Worm (Caenorhabditis elegans) whole organism, mixed stage, embryonic: ENCODE data around the gene tnt-2.

Experiments used
- ces-1 ChIP-seq: fragments of 150-350 bp; optimal IDR thresholded peaks from 2 replicates; lab custom pipeline; 2014; ENCODE audit warnings: missing biosample characterization, missing genetic modification reagents, missing genetic modification characterization
- flh-1 ChIP-seq: fragments of 200-800 bp; sonication (Bioruptor generic); optimal IDR thresholded peaks from 2 replicates; lab custom pipeline; 2018; ENCODE audit warnings: mild to moderate bottlenecking, missing genetic modification characterization, moderate library complexity, missing compliant biosample characterization
- hlh-1 ChIP-seq: fragments of 150-350 bp; optimal IDR thresholded peaks from 2 replicates; lab custom pipeline; 2014; ENCODE audit warnings: missing biosample characterization, missing genetic modification reagents, missing genetic modification characterization
- lin-13 ChIP-seq: fragments of 150-350 bp; optimal IDR thresholded peaks from 2 replicates; lab custom pipeline; 2014; ENCODE audit warnings: missing biosample characterization, missing genetic modification characterization
- nhr-28 ChIP-seq: fragments of 150-350 bp; optimal IDR thresholded peaks from 2 replicates; lab custom pipeline; 2014; ENCODE audit warnings: missing biosample characterization, missing genetic modification characterization
- nhr-76 ChIP-seq: sonication (generic microtip); optimal IDR thresholded peaks from 2 replicates; lab custom pipeline; 2017; ENCODE audit warnings: missing biosample characterization, missing genetic modification characterization
- pha-4 ChIP-seq: fragments of 150-350 bp; optimal IDR thresholded peaks from 2 replicates; lab custom pipeline; 2018; ENCODE audit warnings: missing biosample characterization, missing genetic modification reagents, missing genetic modification characterization

- TF ChIP-seq ces-1 (GFP tag; lab: Kevin White, UChicago): no peak
- TF ChIP-seq lin-13 (tag; lab: Kevin White, UChicago): no peak
- no peak for TF ChIP-seq nhr-76 (tag; lab: Kevin White, UChicago)
- no peak for TF ChIP-seq flh-1
- no peak for TF ChIP-seq nhr-28 (tag; lab: Kevin White, UChicago)
- TF ChIP-seq hlh-1: no peak
- TF ChIP-seq pha-4: no peak
These were observed at the start of gene tnt-2 for ce11 chrX:8723127-8723600.
